Fruit fly (Drosophila melanogaster) whole organism, embryonic: ENCODE data around the gene CG1137.

Experiments used
- Abd-B ChIP-seq: fragments of 200-800 bp; sonication (Bioruptor generic); optimal IDR thresholded peaks from 2 replicates; lab custom pipeline; 2018; ENCODE audit warnings: missing biosample characterization, mild to moderate bottlenecking, missing genetic modification characterization, moderate library complexity
- Asciz ChIP-seq: fragments of 200-800 bp; sonication (Bioruptor generic); optimal IDR thresholded peaks from 2 replicates; lab custom pipeline; 2017; ENCODE audit warnings: missing biosample characterization, mild to moderate bottlenecking, missing genetic modification characterization, missing genetic modification reagents
- CG10431 ChIP-seq: fragments of 200-800 bp; sonication (Bioruptor generic); optimal IDR thresholded peaks from 3 replicates; lab custom pipeline; 2018; ENCODE audit warnings: missing biosample characterization, mild to moderate bottlenecking, missing genetic modification characterization
- CG11085 ChIP-seq: fragments of 200-800 bp; sonication (Bioruptor generic); IDR thresholded peaks from 2 replicates; pipeline ENCODE4 v1.3.6; 2022; ENCODE audit warnings: missing biosample characterization, missing genetic modification characterization
- CG11723 ChIP-seq: fragments of 200-800 bp; sonication (Bioruptor generic); optimal IDR thresholded peaks from 2 replicates; lab custom pipeline; 2017; ENCODE audit warnings: missing biosample characterization, mild to moderate bottlenecking, missing genetic modification characterization
- CG1529 ChIP-seq: fragments of 200-800 bp; sonication (Bioruptor generic); optimal IDR thresholded peaks from 3 replicates; lab custom pipeline; 2018; ENCODE audit warnings: missing biosample characterization, missing genetic modification characterization
- CG15601 ChIP-seq: fragments of 200-800 bp; sonication (Bioruptor generic); optimal IDR thresholded peaks from 3 replicates; lab custom pipeline; 2019; ENCODE audit warnings: missing biosample characterization, mild to moderate bottlenecking, missing genetic modification characterization, moderate library complexity
- CG42726 ChIP-seq: fragments of 200-800 bp; sonication (Bioruptor generic); IDR thresholded peaks from 2 replicates; pipeline ENCODE4 v1.3.6; 2022; ENCODE audit warnings: missing biosample characterization, missing genetic modification characterization; ENCODE audit not compliant: partially characterized antibody
- CG43689 ChIP-seq: fragments of 200-800 bp; sonication (Bioruptor generic); IDR thresholded peaks from 2 replicates; pipeline ENCODE4 v1.3.6; 2022; ENCODE audit warnings: missing biosample characterization, missing genetic modification characterization
- CG4707 ChIP-seq: fragments of 200-800 bp; sonication (Bioruptor generic); optimal IDR thresholded peaks from 2 replicates; lab custom pipeline; 2018; ENCODE audit warnings: missing biosample characterization, mild to moderate bottlenecking, missing genetic modification characterization, moderate library complexity
- CG6175 ChIP-seq: fragments of 200-800 bp; sonication (Bioruptor generic); IDR thresholded peaks from 3 replicates; pipeline ENCODE4 v1.3.6; 2022; ENCODE audit warnings: missing biosample characterization, missing genetic modification characterization
- CG6272 ChIP-seq: fragments of 200-800 bp; sonication (Bioruptor generic); IDR thresholded peaks from 2 replicates; pipeline ENCODE4 v1.3.6; 2022; ENCODE audit warnings: missing biosample characterization, missing genetic modification characterization
- CG8388 ChIP-seq: fragments of 200-800 bp; sonication (Bioruptor generic); optimal IDR thresholded peaks from 2 replicates; lab custom pipeline; 2019; ENCODE audit warnings: missing biosample characterization, mild to moderate bottlenecking, missing genetic modification characterization, moderate library complexity
- CG9437 ChIP-seq: fragments of 200-800 bp; sonication (Bioruptor generic); optimal IDR thresholded peaks from 2 replicates; lab custom pipeline; 2018; ENCODE audit warnings: missing biosample characterization, mild to moderate bottlenecking, missing genetic modification characterization
- Camta ChIP-seq: fragments of 200-800 bp; sonication (Bioruptor generic); optimal IDR thresholded peaks from 2 replicates; lab custom pipeline; 2016; ENCODE audit warnings: missing biosample characterization, missing genetic modification characterization
- Ets65A ChIP-seq: fragments of 200-800 bp; sonication (Bioruptor generic); peaks from one replicate; lab custom pipeline; 2016; ENCODE audit warnings: missing biosample characterization, missing genetic modification characterization
- Gsc ChIP-seq: fragments of 200-800 bp; sonication (Bioruptor generic); IDR thresholded peaks from 2 replicates; pipeline ENCODE4 v1.3.6; 2022; ENCODE audit warnings: missing biosample characterization, missing genetic modification characterization
- H15 ChIP-seq: fragments of 200-800 bp; sonication (Bioruptor generic); IDR thresholded peaks from 3 replicates; pipeline ENCODE4 v1.3.6; 2022; ENCODE audit warnings: missing biosample characterization, missing genetic modification characterization
- MTF-1 ChIP-seq: fragments of 200-800 bp; sonication (Bioruptor generic); optimal IDR thresholded peaks from 2 replicates; lab custom pipeline; 2018; ENCODE audit warnings: missing biosample characterization, mild to moderate bottlenecking, missing genetic modification characterization, borderline replicate concordance
- Mes4 ChIP-seq: fragments of 200-800 bp; sonication (Bioruptor generic); optimal IDR thresholded peaks from 2 replicates; lab custom pipeline; 2016; ENCODE audit warnings: missing biosample characterization, missing genetic modification characterization
- Poxn ChIP-seq: fragments of 200-800 bp; sonication (Bioruptor generic); IDR thresholded peaks from 2 replicates; pipeline ENCODE4 v1.3.6; 2022; ENCODE audit warnings: missing biosample characterization, missing genetic modification characterization
- Spps ChIP-seq: fragments of 200-800 bp; sonication (Bioruptor generic); optimal IDR thresholded peaks from 2 replicates; lab custom pipeline; 2018; ENCODE audit warnings: missing biosample characterization, mild to moderate bottlenecking, missing genetic modification characterization
- TFAM ChIP-seq: fragments of 200-800 bp; sonication (Bioruptor generic); optimal IDR thresholded peaks from 2 replicates; lab custom pipeline; 2017; ENCODE audit warnings: missing biosample characterization, missing genetic modification characterization, inconsistent platforms
- Trl ChIP-seq, 3 experiments: fragments of >200 bp in 2 of 3; fragments of 200-800 bp in 1 of 3; sonication (Bioruptor generic) in 1 of 3; optimal IDR thresholded peaks; 2 replicates in 1 of 3; 3 replicates in 2 of 3; lab custom pipeline; 2016 to 2017; ENCODE audit warnings: missing biosample characterization in 1 of 3, missing genetic modification characterization in 1 of 3
- Xrp1 ChIP-seq: fragments of 200-800 bp; sonication (Bioruptor generic); IDR thresholded peaks from 2 replicates; pipeline ENCODE4 v1.3.6; 2022; ENCODE audit warnings: missing biosample characterization, missing genetic modification characterization
- abd-A ChIP-seq: fragments of 200-800 bp; sonication (Bioruptor generic); optimal IDR thresholded peaks from 3 replicates; lab custom pipeline; 2019; ENCODE audit warnings: missing biosample characterization, mild to moderate bottlenecking, missing genetic modification characterization, moderate library complexity
- bowl ChIP-seq: fragments of 200-800 bp; sonication (Bioruptor generic); IDR thresholded peaks from 2 replicates; pipeline ENCODE4 v1.3.6; 2022; ENCODE audit warnings: missing biosample characterization, missing genetic modification characterization
- cas ChIP-seq: fragments of 200-800 bp; sonication (Bioruptor generic); IDR thresholded peaks from 2 replicates; pipeline ENCODE4 v1.3.6; 2022; ENCODE audit warnings: missing biosample characterization, missing genetic modification characterization
- caup ChIP-seq: fragments of 200-800 bp; sonication (Bioruptor generic); optimal IDR thresholded peaks from 3 replicates; lab custom pipeline; 2017; ENCODE audit warnings: missing biosample characterization, mild to moderate bottlenecking, missing genetic modification characterization, moderate library complexity; ENCODE audit not compliant: severe bottlenecking
- chif ChIP-seq, 2 experiments: fragments of 200-800 bp; sonication (Bioruptor generic); optimal IDR thresholded peaks; 3 replicates each; lab custom pipeline; 2016; ENCODE audit warnings: missing biosample characterization in 2 of 2, missing genetic modification characterization in 2 of 2
- hth ChIP-seq: fragments of >200 bp; optimal IDR thresholded peaks from 2 replicates; lab custom pipeline; 2017; ENCODE audit warnings: inconsistent platforms
- kah ChIP-seq: fragments of 200-800 bp; sonication (Bioruptor generic); optimal IDR thresholded peaks from 2 replicates; lab custom pipeline; 2018; ENCODE audit warnings: missing biosample characterization, mild to moderate bottlenecking, missing genetic modification characterization
- otp ChIP-seq: fragments of 200-800 bp; sonication (Bioruptor generic); IDR thresholded peaks from 3 replicates; pipeline ENCODE4, ENCODE4 v1.3.6; 2022; ENCODE audit warnings: missing biosample characterization, missing genetic modification characterization
- pfk ChIP-seq: fragments of 200-800 bp; sonication (Bioruptor generic); optimal IDR thresholded peaks from 2 replicates; lab custom pipeline; 2018; ENCODE audit warnings: missing biosample characterization, mild to moderate bottlenecking, missing genetic modification characterization, moderate library complexity
- sqz ChIP-seq: fragments of 200-800 bp; sonication (Bioruptor generic); optimal IDR thresholded peaks from 3 replicates; lab custom pipeline; 2018; ENCODE audit warnings: missing biosample characterization, mild to moderate bottlenecking, missing genetic modification characterization
- stc ChIP-seq: fragments of 200-800 bp; sonication (Bioruptor generic); IDR thresholded peaks from 2 replicates; pipeline ENCODE4 v1.3.6; 2022; ENCODE audit warnings: missing biosample characterization, missing genetic modification characterization
- sug ChIP-seq: fragments of 200-800 bp; optimal IDR thresholded peaks from 2 replicates; lab custom pipeline; 2019; ENCODE audit warnings: missing biosample characterization, mild to moderate bottlenecking, missing genetic modification characterization, moderate library complexity

Gene CG1137

DNA sequence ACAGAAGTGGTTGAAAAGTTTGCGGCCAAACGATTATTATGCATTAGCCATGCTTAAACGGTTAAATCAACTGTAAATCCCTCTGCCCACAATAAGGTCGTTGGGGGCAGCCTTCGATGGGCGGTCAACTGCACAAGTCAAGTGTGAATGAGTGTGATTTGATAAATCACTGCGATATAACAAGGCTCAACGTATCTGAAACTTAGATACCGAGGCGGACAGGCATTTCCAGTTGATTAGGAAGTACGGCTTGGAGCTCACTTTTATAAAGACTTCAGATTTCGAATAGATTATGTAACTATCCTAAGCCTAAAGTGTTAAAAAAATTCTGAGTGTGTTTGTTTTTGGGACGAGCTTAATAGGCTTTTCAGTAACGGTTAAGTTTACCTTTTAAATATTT, 20.3 kb upstream of the CG1137 start, which contains the start of gene CG2336:
Gene CG2336, plus strand, starts transcription at position 301 of the 400 bp plus-strand sequence.
- TF ChIP-seq otp (GFP tag; lab: Robert Waterston, UW) (no peak), Asciz (GFP tag; lab: Kevin White, UChicago) (no peak), CG9437 (GFP tag; lab: Kevin White, UChicago) (no peak), Gsc (GFP tag; lab: Robert Waterston, UW) (no peak), CG4707 (no peak), Spps (tag; lab: Kevin White, UChicago) (no peak), sug (tag; lab: Kevin White, UChicago) (no peak), stc (no peak), CG43689 (GFP tag; lab: Robert Waterston, UW) (no peak), Poxn (GFP tag; lab: Robert Waterston, UW) (no peak), CG15601 (tag; lab: Kevin White, UChicago) (no peak), Abd-B (GFP tag; lab: Kevin White, UChicago) (no peak), cas (GFP tag; lab: Robert Waterston, UW) (no peak), Mes4 (GFP tag; lab: Kevin White, UChicago) (no peak), chif (GFP tag; optimal IDR thresholded peaks at IDR 0.05; lab: Kevin White, UChicago) (no peak)
- TF ChIP-seq, all 482 proteins: peak for 0

DNA sequence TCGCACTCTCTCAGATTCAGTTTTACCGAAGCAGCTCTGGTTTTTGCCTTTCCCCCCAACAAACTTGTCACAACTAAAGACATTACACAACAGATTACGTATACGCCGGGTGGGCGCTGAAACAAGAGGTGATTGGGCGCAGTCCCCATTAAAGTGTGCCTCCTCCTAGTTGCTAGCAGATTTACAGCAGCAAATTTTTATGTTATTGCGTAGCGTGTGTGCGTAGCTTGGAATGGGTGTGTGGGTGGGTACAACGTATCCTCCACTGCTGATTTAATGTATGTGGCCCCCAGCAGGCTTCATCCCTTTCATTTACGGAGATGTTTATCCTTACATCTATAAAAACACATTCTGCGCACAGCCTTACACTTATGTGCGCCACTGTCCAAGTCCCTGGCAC, 8.7 kb upstream of the CG1137 start:
- TF ChIP-seq sug (tag; lab: Kevin White, UChicago) = no peak
- TF ChIP-seq Ets65A (GFP tag; lab: Kevin White, UChicago) = peak; percentile 68
- no peak for TF ChIP-seq caup (GFP tag; lab: Kevin White, UChicago)
- TF ChIP-seq abd-A = peak; percentile 79
- TF ChIP-seq CG42726 (GFP tag; lab: Robert Waterston, UW) = no peak

DNA sequence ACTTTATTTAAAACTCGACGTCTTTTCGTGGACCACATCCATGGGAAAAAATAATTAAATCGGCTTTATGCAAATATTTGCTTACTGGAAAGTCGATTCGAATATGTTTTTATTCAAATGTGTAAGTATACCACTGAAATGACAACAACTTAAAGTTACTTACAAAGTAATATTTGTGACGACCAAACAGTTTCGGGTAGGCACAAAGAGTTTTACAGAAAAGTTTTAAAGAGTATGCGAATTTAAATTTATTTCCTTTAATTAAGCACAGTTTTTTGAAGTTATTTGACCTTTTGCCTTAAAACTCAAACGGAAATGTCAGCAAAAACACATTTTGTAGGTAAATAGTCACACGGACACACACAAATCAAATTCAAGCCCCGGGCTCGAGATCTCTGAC, 11.4 kb downstream of the CG1137 start, which contains the start of gene Pif2:
Gene Pif2, plus strand, starts transcription at position 301 of the 400 bp plus-strand sequence.
- TF ChIP-seq CG8388 (GFP tag; lab: Kevin White, UChicago) = no peak
- TF ChIP-seq CG1529 = no peak
- TF ChIP-seq CG10431 (GFP tag; lab: Kevin White, UChicago) = no peak
- TF ChIP-seq pfk (GFP tag; lab: Kevin White, UChicago) = no peak
- no peak for TF ChIP-seq hth (lab: Kevin White, UChicago)
- TF ChIP-seq CG6272 (GFP tag; lab: Robert Waterston, UW) = no peak
- no peak for TF ChIP-seq CG6175 (GFP tag; lab: Robert Waterston, UW)
- no peak for TF ChIP-seq CG11723 (GFP tag; lab: Kevin White, UChicago)
- TF ChIP-seq Gsc (GFP tag; lab: Robert Waterston, UW) = no peak
- no peak for TF ChIP-seq CG15601 (tag; lab: Kevin White, UChicago)
- no peak for TF ChIP-seq kah (GFP tag; lab: Kevin White, UChicago)
- TF ChIP-seq TFAM = no peak
- TF ChIP-seq MTF-1 = no peak
- TF ChIP-seq Trl (optimal IDR thresholded peaks at IDR 0.05; lab: Kevin White, UChicago) = no peak
- TF ChIP-seq Trl (GFP tag; optimal IDR thresholded peaks at IDR 0.05; lab: Kevin White, UChicago) = no peak
- no peak for TF ChIP-seq Camta (GFP tag; lab: Kevin White, UChicago)
- TF ChIP-seq Xrp1 (GFP tag; lab: Robert Waterston, UW) = no peak
- no peak for TF ChIP-seq sqz
- TF ChIP-seq CG11085 (GFP tag; lab: Robert Waterston, UW) = no peak
- TF ChIP-seq H15 = no peak
- TF ChIP-seq bowl (GFP tag; lab: Robert Waterston, UW) = no peak
- TF ChIP-seq, all 482 proteins: peak for 0
